Worm (Caenorhabditis elegans): ENCODE data around the gene T06E6.10.

The T06E6.10 gene

ce11 chrV:15417822-15418221, at the start of gene T06E6.10:
TSS of gene T06E6.10 (plus strand) at chrV:15418122.
- TF ChIP-seq dmd-4 (tag; optimal IDR thresholded peaks at IDR 0.05) (no peak), Y55F3AM.14 (GFP tag; optimal IDR thresholded peaks at IDR 0.05) (no peak), blmp-1 (tag; optimal IDR thresholded peaks at IDR 0.05; ENCODE audit: insufficient read depth) (no peak), nhr-10 (tag; optimal IDR thresholded peaks at IDR 0.05) (no peak), sma-9 (GFP tag; optimal IDR thresholded peaks at IDR 0.05) (no peak), sma-9 (tag; optimal IDR thresholded peaks at IDR 0.05) (no peak), nhr-77 (tag; optimal IDR thresholded peaks at IDR 0.05) (no peak), nhr-25 (tag; optimal IDR thresholded peaks at IDR 0.05) (no peak), nhr-129 (tag; optimal IDR thresholded peaks at IDR 0.05) (no peak), egl-27 (tag; optimal IDR thresholded peaks at IDR 0.05) (no peak), unc-39 (tag; optimal IDR thresholded peaks at IDR 0.05) (no peak), nhr-23 (tag; optimal IDR thresholded peaks at IDR 0.05) (no peak), R02D3.7 (tag; optimal IDR thresholded peaks at IDR 0.05) (no peak), lin-39 (tag; optimal IDR thresholded peaks at IDR 0.05) (no peak), nhr-237 (tag; optimal IDR thresholded peaks at IDR 0.05) (no peak), snpc-4 (tag; optimal IDR thresholded peaks at IDR 0.05) (no peak)

- TF ChIP-seq gmeb-1 (tag; optimal IDR thresholded peaks at IDR 0.05) (no peak), nhr-23 (tag; optimal IDR thresholded peaks at IDR 0.05) (no peak), snpc-4 (tag; optimal IDR thresholded peaks at IDR 0.05) (no peak), ztf-1 (GFP tag; conservative IDR thresholded peaks at IDR 0.05) (no peak), lin-13 (GFP tag; optimal IDR thresholded peaks at IDR 0.05) (no peak), nhr-11 (tag; optimal IDR thresholded peaks at IDR 0.05) (no peak), ceh-82 (tag; optimal IDR thresholded peaks at IDR 0.05) (no peak), sma-9 (GFP tag; optimal IDR thresholded peaks at IDR 0.05) (no peak), sma-9 (tag; optimal IDR thresholded peaks at IDR 0.05) (no peak), unc-39 (tag; optimal IDR thresholded peaks at IDR 0.05) (no peak), ztf-4 (tag; optimal IDR thresholded peaks at IDR 0.05) (no peak), crh-2 (tag; optimal IDR thresholded peaks at IDR 0.05) (no peak), unc-62 (GFP tag; optimal IDR thresholded peaks at IDR 0.05) (no peak), F13H6.1 (tag; optimal IDR thresholded peaks at IDR 0.05) (no peak)
These were observed 48.2 kb upstream of the T06E6.10 start, which contains the start of gene nhr-269 for ce11 chrV:15369707-15370106. TSS of gene nhr-269 (minus strand) at chrV:15369807.

DNA sequence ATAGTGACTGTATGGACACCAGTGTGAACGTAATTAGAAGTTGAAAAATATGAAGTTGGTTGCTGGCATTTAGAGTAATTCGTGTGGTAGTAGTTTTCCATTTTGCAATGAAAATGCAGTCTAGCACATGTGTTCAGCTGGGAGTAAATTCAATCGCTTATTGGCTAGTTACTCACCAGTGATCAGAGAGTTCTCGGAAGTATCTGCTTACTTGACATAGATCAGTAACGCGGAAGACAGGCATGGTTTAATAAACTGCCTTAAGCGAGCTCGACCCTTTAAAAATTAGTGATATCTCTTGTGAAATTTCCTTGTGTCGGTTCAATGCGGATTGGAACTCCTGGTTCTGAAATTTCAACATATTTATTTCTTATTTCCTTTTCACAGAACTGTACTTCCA, 41.7 kb upstream of the T06E6.10 start, which contains the start of gene srh-52:
srh-52 (minus strand) TSS at position 101 of the 400 bp plus-strand sequence.
- TF ChIP-seq crh-2 (tag; optimal IDR thresholded peaks at IDR 0.05) (no peak), blmp-1 (tag; optimal IDR thresholded peaks at IDR 0.05; ENCODE audit: insufficient read depth) (no peak), ceh-16 (tag; optimal IDR thresholded peaks at IDR 0.05) (no peak), peb-1 (tag; optimal IDR thresholded peaks at IDR 0.05) (no peak), mdl-1 (tag; optimal IDR thresholded peaks at IDR 0.05) (no peak), ztf-11 (tag; optimal IDR thresholded peaks at IDR 0.05) (no peak), sma-3 (GFP tag; optimal IDR thresholded peaks at IDR 0.05) (no peak), sma-9 (GFP tag; optimal IDR thresholded peaks at IDR 0.05) (no peak), sma-9 (tag; optimal IDR thresholded peaks at IDR 0.05) (no peak), lin-11 (tag; optimal IDR thresholded peaks at IDR 0.05) (no peak), ztf-4 (tag; optimal IDR thresholded peaks at IDR 0.05) (no peak), unc-55 (GFP tag; optimal IDR thresholded peaks at IDR 0.05) (no peak), lin-13 (GFP tag; optimal IDR thresholded peaks at IDR 0.05) (no peak), Y55F3AM.14 (GFP tag; optimal IDR thresholded peaks at IDR 0.05) (no peak), nhr-25 (tag; optimal IDR thresholded peaks at IDR 0.05) (no peak), nhr-23 (tag; optimal IDR thresholded peaks at IDR 0.05) (no peak), lin-39 (tag; optimal IDR thresholded peaks at IDR 0.05) (no peak)

DNA sequence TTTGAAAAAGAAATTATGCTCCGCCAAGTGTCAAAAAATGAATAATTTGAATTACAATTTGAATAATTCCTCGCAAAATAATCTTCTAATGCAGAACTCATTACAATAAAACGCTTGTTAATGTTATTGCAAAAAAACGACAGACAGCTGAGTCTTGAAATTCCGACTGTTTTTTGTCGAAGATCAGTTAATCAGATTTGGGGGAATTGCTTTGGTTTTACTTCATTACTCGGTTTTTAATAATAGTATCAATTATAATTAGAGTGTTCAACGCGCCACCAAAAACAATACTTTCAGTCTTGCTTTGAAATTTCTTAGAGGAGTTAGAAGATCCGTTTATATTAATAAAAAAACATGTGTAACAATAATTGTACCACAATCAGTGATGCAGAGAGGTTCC, 40.0 kb upstream of the T06E6.10 start, which contains the start of gene srh-122:
srh-122 (minus strand) TSS at position 101 of the 400 bp plus-strand sequence.
- TF ChIP-seq nhr-12 (tag; optimal IDR thresholded peaks at IDR 0.05) (no peak), nhr-23 (tag; optimal IDR thresholded peaks at IDR 0.05) (no peak), unc-62 (GFP tag; optimal IDR thresholded peaks at IDR 0.05) (no peak), aly-2 (tag; optimal IDR thresholded peaks at IDR 0.05) (no peak), snpc-4 (tag; optimal IDR thresholded peaks at IDR 0.05) (no peak), egl-27 (tag; optimal IDR thresholded peaks at IDR 0.05) (no peak)

- TF ChIP-seq elt-3 (tag; optimal IDR thresholded peaks at IDR 0.05) (no peak), ztf-1 (GFP tag; conservative IDR thresholded peaks at IDR 0.05) (no peak), dmd-4 (tag; optimal IDR thresholded peaks at IDR 0.05) (no peak), nhr-25 (tag; optimal IDR thresholded peaks at IDR 0.05) (no peak), ama-1 (optimal IDR thresholded peaks at IDR 0.05) (no peak), zag-1 (tag; optimal IDR thresholded peaks at IDR 0.05) (no peak), nhr-129 (tag; optimal IDR thresholded peaks at IDR 0.05) (no peak), peb-1 (tag; optimal IDR thresholded peaks at IDR 0.05) (no peak), unc-55 (GFP tag; optimal IDR thresholded peaks at IDR 0.05) (no peak), nhr-237 (tag; optimal IDR thresholded peaks at IDR 0.05) (no peak), lsy-2 (tag; optimal IDR thresholded peaks at IDR 0.05) (no peak), ceh-82 (tag; optimal IDR thresholded peaks at IDR 0.05) (no peak), skn-1 (tag; optimal IDR thresholded peaks at IDR 0.05) (no peak), sma-9 (GFP tag; optimal IDR thresholded peaks at IDR 0.05) (no peak), sma-9 (tag; optimal IDR thresholded peaks at IDR 0.05) (no peak), ceh-16 (tag; optimal IDR thresholded peaks at IDR 0.05) (no peak), lin-39 (tag; optimal IDR thresholded peaks at IDR 0.05) (no peak)
These were observed 38.1 kb upstream of the T06E6.10 start, which contains the start of gene srh-251 for ce11 chrV:15379817-15380216. TSS of gene srh-251 (minus strand) at chrV:15379917.

Data from whole organism, L2 larva.